Worm (Caenorhabditis elegans): ENCODE data around the gene vha-20.

The vha-20 gene

ce11 chrX:14115480-14116161 lies 48.7 kb downstream of the vha-20 start, which contains the start of gene F28H6.7 (continued):
- TF ChIP-seq attf-3 (GFP tag; conservative IDR thresholded peaks at IDR 0.05) (no peak), D2030.7 (GFP tag; IDR thresholded peaks at IDR 0.05) (no peak; the same call in none of the 2 replicates), hmg-1.2 (GFP tag; IDR thresholded peaks at IDR 0.05) (peak; percentile 73), nfya-1 (tag; optimal IDR thresholded peaks at IDR 0.05; ENCODE audit: borderline replicate concordance, insufficient read depth) (no peak), ztf-25 (GFP tag; IDR thresholded peaks at IDR 0.05) (0 out of 2 replicates have a peak, but pooled peaks have one; percentile 65), pbrm-1 (GFP tag; IDR thresholded peaks at IDR 0.05) (peak; percentile 79), F22D6.2 (tag; optimal IDR thresholded peaks at IDR 0.05) (no peak), nhr-80 (tag; optimal IDR thresholded peaks at IDR 0.05) (peak; percentile 21), efl-1 (GFP tag; optimal IDR thresholded peaks at IDR 0.05) (no peak), F57C9.4 (tag; optimal IDR thresholded peaks at IDR 0.05) (no peak), xnd-1 (tag; optimal IDR thresholded peaks at IDR 0.05) (no peak), F39B2.1 (GFP tag; IDR thresholded peaks at IDR 0.05) (no peak), K12H6.12 (tag; optimal IDR thresholded peaks at IDR 0.05) (peak; percentile 21), gei-17 (GFP tag; optimal IDR thresholded peaks at IDR 0.05) (no peak), attf-5 (GFP tag; optimal IDR thresholded peaks at IDR 0.05) (no peak), athp-1 (tag; optimal IDR thresholded peaks at IDR 0.05) (no peak), rec-8 (tag; optimal IDR thresholded peaks at IDR 0.05) (peak; percentile 27 to 54), F23B12.7 (tag; optimal IDR thresholded peaks at IDR 0.05; ENCODE audit: insufficient read depth) (peak; percentile 70), bed-2 (GFP tag; IDR thresholded peaks at IDR 0.05) (no peak), sptf-2 (GFP tag; optimal IDR thresholded peaks at IDR 0.05) (no peak), nhr-27 (tag; optimal IDR thresholded peaks at IDR 0.05) (peak; percentile 48), ZK185.1 (tag; optimal IDR thresholded peaks at IDR 0.05; ENCODE audit: poor library complexity, severe bottlenecking) (no peak), Y95B8A.8 (GFP tag; IDR thresholded peaks at IDR 0.05) (no peak), nhr-90 (tag; optimal IDR thresholded peaks at IDR 0.05) (peak; percentile 66), ceh-91 (GFP tag; IDR thresholded peaks at IDR 0.05) (no peak), ztf-6 (GFP tag; IDR thresholded peaks at IDR 0.05) (no peak), madf-8 (GFP tag; conservative IDR thresholded peaks at IDR 0.05) (no peak), F57A8.1 (GFP tag; optimal IDR thresholded peaks at IDR 0.05) (no peak), madf-6 (GFP tag; IDR thresholded peaks at IDR 0.05) (peak; percentile 46; the same call in 1 of the 2 replicates), nhr-179 (tag; optimal IDR thresholded peaks at IDR 0.05) (no peak), Y79H2A.3 (GFP tag; conservative IDR thresholded peaks at IDR 0.05) (no peak), C17E4.6 (GFP tag; IDR thresholded peaks at IDR 0.05) (no peak), hlh-12 (tag; optimal IDR thresholded peaks at IDR 0.05) (peak; percentile 49), Y67H2A.10 (GFP tag; conservative IDR thresholded peaks at IDR 0.05) (no peak), B0261.1 (tag; optimal IDR thresholded peaks at IDR 0.05) (peak; percentile 88), ceh-40 (GFP tag; IDR thresholded peaks at IDR 0.05) (0 out of 2 replicates have a peak, but pooled peaks have one; percentile 73), hlh-26 (GFP tag; conservative IDR thresholded peaks at IDR 0.05) (no peak), mes-4 (tag; optimal IDR thresholded peaks at IDR 0.05) (no peak), repo-1 (tag; optimal IDR thresholded peaks at IDR 0.05) (peak; percentile 50), nhr-120 (GFP tag; IDR thresholded peaks at IDR 0.05) (no peak), ztf-22 (GFP tag; optimal IDR thresholded peaks at IDR 0.05) (no peak), rcor-1 (GFP tag; IDR thresholded peaks at IDR 0.05) (0 out of 2 replicates have a peak, but pooled peaks have one; percentile 39), aptf-3 (GFP tag; IDR thresholded peaks at IDR 0.05) (peak; percentile 73; the same call in 1 of the 2 replicates), ceh-79 (tag; optimal IDR thresholded peaks at IDR 0.05) (peak; percentile 27), snpc-3.4 (tag; optimal IDR thresholded peaks at IDR 0.05) (no peak), B0336.3 (GFP tag; IDR thresholded peaks at IDR 0.05) (no peak), F33H1.4 (GFP tag; IDR thresholded peaks at IDR 0.05) (no peak), mel-28 (tag; optimal IDR thresholded peaks at IDR 0.05; ENCODE audit: borderline replicate concordance) (no peak)

Measured in whole organism, young adult.